Worm (Caenorhabditis elegans): ENCODE results near the gene lec-8.

The lec-8 gene

ce11 chrX:9837989-9838541, 12.3 kb upstream of the lec-8 start, which contains the start of gene ipla-2 (continued):
- no peak for TF ChIP-seq saeg-2 (GFP tag; IDR thresholded peaks at IDR 0.05)

DNA sequence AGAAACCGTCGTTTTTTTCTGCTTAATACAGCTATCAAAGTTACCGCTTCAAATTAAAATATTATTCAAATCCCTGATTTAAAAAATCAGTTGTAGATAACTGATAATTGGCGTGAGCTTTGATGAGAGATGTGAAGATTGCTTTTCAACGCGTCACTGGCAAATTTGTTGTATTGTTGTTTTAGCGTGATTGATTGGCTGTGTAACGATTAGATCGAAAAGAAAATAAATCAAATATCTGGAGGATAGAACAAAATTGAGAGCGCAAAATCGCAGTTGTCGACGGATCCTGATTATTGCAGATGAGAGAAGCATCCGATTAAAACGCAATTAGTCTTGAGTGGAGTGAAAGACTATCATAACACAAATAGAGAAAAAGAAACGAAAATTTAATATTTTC, 9.5 kb upstream of the lec-8 start:
- TF ChIP-seq unc-62 (GFP tag; optimal IDR thresholded peaks at IDR 0.05 in 1 of 2) (peak in 1 of 2 experiments; percentile 47), unc-62 (tag; optimal IDR thresholded peaks at IDR 0.05) (no peak), spr-3 (GFP tag; optimal IDR thresholded peaks at IDR 0.05) (no peak), D1046.2 (GFP tag; IDR thresholded peaks at IDR 0.05) (no peak), daf-16 (GFP tag; optimal IDR thresholded peaks at IDR 0.05) (peak in 1 of 2 experiments; percentile 30), daf-16 (tag; optimal IDR thresholded peaks at IDR 0.05) (no peak)

DNA sequence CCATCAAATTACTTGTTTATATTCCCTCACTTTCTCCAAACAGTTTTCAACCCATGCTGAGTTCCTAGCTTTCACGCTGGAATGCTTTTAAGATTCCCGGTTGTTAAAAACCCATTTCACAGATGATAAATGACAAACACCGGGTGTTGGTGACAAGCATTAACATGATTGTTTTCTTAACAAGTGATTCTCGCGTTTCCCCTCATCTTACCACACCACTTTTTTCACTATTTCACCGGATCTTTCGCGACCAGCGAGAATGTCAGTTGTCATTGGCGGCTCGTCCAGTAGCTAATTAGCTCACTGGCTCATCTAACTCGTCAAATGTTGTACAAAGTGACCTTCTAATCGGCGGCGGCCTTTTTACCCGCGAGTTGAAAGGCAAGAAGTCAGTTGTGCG, 8.3 kb upstream of the lec-8 start:
- TF ChIP-seq hlh-11 (tag; optimal IDR thresholded peaks at IDR 0.05) (peak; percentile 27), nhr-42 (GFP tag; IDR thresholded peaks at IDR 0.05) (no peak), aha-1 (tag) (peak; percentile 38), lin-1 (GFP tag; IDR thresholded peaks at IDR 0.05) (no peak), daf-16 (GFP tag; optimal IDR thresholded peaks at IDR 0.05) (peak in 1 of 2 experiments; percentile 79), daf-16 (tag; optimal IDR thresholded peaks at IDR 0.05) (no peak), unc-62 (GFP tag; optimal IDR thresholded peaks at IDR 0.05 in 1 of 2) (peak in 1 of 2 experiments; percentile 87), unc-62 (tag; optimal IDR thresholded peaks at IDR 0.05) (no peak)

- TF ChIP-seq jun-1 (tag; optimal IDR thresholded peaks at IDR 0.05): no peak
- no peak for TF ChIP-seq ZK546.5 (tag; optimal IDR thresholded peaks at IDR 0.05)
- no peak for TF ChIP-seq lsy-2 (tag; optimal IDR thresholded peaks at IDR 0.05)
- no peak for TF ChIP-seq sdz-12 (GFP tag; optimal IDR thresholded peaks at IDR 0.05)
These were observed 6.8 kb upstream of the lec-8 start for ce11 chrX:9843568-9843967.

DNA sequence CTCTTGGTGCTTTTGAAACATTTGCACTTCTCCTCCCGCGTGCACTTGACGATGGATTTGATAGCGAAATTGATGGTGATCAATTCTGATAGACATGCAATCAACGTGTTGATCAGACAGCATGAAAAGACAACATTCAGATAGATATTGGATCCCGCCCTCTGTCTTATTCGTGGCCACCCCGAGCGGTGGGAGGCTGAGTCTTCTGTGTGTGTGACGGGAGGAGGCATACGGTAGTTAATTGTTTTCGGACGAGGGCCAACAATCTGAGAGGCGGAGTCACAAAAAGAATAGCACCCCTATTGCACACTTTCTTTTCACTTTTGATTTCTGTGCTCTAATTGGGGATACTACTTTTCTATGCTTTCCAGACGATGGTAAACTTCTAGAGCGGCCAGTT, 4.5 kb upstream of the lec-8 start:
- TF ChIP-seq nhr-10 (tag; optimal IDR thresholded peaks at IDR 0.05) (no peak), ceh-20 (GFP tag; IDR thresholded peaks at IDR 0.05) (no peak), Y105C5A.15 (GFP tag; IDR thresholded peaks at IDR 0.05) (no peak)

DNA sequence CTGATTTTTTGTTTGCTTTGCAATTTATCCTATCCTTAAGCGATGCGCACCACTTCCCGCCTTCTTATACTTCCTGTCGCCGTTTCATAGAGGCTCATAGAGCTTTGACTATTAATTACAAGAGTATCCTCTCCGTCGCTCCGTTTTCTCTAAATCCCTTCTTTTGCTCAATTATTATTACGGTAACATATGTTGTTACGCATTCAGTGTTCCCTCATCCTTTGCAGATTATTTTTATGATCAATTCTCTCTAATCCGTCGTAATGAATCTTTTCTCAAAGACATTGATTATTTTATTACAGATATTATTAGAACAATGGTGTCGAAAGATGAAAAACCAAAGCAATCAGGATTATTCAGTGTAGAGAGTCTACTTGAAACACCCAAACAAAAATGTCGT, 3.4 kb upstream of the lec-8 start, which contains the start of gene vab-15:
vab-15 (plus strand) TSS at position 301 of the 400 bp plus-strand sequence.
- TF ChIP-seq aly-2 (tag; optimal IDR thresholded peaks at IDR 0.05) (no peak), nhr-10 (tag; optimal IDR thresholded peaks at IDR 0.05) (no peak), ctbp-1 (GFP tag; IDR thresholded peaks at IDR 0.05) (no peak), nhr-77 (tag; optimal IDR thresholded peaks at IDR 0.05) (no peak), set-16 (GFP tag; IDR thresholded peaks at IDR 0.05) (no peak), spr-3 (GFP tag; optimal IDR thresholded peaks at IDR 0.05) (no peak), Y5F2A.4 (GFP tag; optimal IDR thresholded peaks at IDR 0.05) (no peak), nhr-111 (GFP tag; optimal IDR thresholded peaks at IDR 0.05) (no peak), ZK337.2 (GFP tag; IDR thresholded peaks at IDR 0.05) (no peak), dve-1 (tag; optimal IDR thresholded peaks at IDR 0.05; ENCODE audit: insufficient read depth) (no peak)

- TF ChIP-seq unc-62 (GFP tag; optimal IDR thresholded peaks at IDR 0.05 in 1 of 2) (peak in 1 of 2 experiments; percentile 92), unc-62 (tag; optimal IDR thresholded peaks at IDR 0.05) (no peak), zip-2 (tag; optimal IDR thresholded peaks at IDR 0.05) (no peak)
These were observed 2.1 kb upstream of the lec-8 start for ce11 chrX:9848214-9848789.

All from whole organism, L4 larva.